Fruit fly (Drosophila melanogaster) whole organism, wandering third instar larva: ENCODE results near the gene CG15822.
A peak's percentile ranks its signal among the peaks of the same experiment; 100 is the strongest.

Experiments used
- CrebA ChIP-seq: fragments of 200-800 bp; sonication (Bioruptor generic); optimal IDR thresholded peaks from 2 replicates; lab custom pipeline; 2016; ENCODE audit warnings: missing biosample characterization, mild to moderate bottlenecking, missing genetic modification characterization, borderline replicate concordance
- Dfd ChIP-seq: fragments of >200 bp; optimal IDR thresholded peaks from 2 replicates; lab custom pipeline; 2017; ENCODE audit warnings: missing biosample characterization, missing genetic modification characterization
- HLH106 ChIP-seq: fragments of 200-800 bp; optimal IDR thresholded peaks from 3 replicates; lab custom pipeline; 2019; ENCODE audit warnings: missing biosample characterization, mild to moderate bottlenecking, missing genetic modification characterization, moderate library complexity
- N ChIP-seq: fragments of >200 bp; optimal IDR thresholded peaks from 2 replicates; lab custom pipeline; 2018; ENCODE audit warnings: missing biosample characterization, missing external identifiers, missing genetic modification characterization
- dl ChIP-seq, 2 experiments: fragments of 175-275, 200-275 bp in 1 of 2; fragments of 200-275 bp in 1 of 2; sonication (Bioruptor generic); optimal IDR thresholded peaks; lab custom pipeline; 2018; ENCODE audit warnings: mild to moderate bottlenecking in 2 of 2, missing biosample characterization in 2 of 2, missing genetic modification characterization in 2 of 2, moderate library complexity in 2 of 2; ENCODE audit not compliant: partially characterized antibody in 2 of 2, insufficient read depth in 1 of 2
- dmrt93B ChIP-seq: fragments of 200-800 bp; sonication (Bioruptor generic); optimal IDR thresholded peaks from 2 replicates; lab custom pipeline; 2018; ENCODE audit warnings: missing biosample characterization, mild to moderate bottlenecking, missing genetic modification characterization
- fru ChIP-seq: fragments of 200-800 bp; sonication (Bioruptor generic); optimal IDR thresholded peaks from 3 replicates; lab custom pipeline; 2016; ENCODE audit warnings: missing biosample characterization, mild to moderate bottlenecking, missing genetic modification characterization
- h ChIP-seq: fragments of 200-800 bp; sonication (Bioruptor generic); optimal IDR thresholded peaks from 3 replicates; lab custom pipeline; 2016; ENCODE audit warnings: missing biosample characterization, mild to moderate bottlenecking, missing genetic modification characterization
- lola ChIP-seq: fragments of >200 bp; optimal IDR thresholded peaks from 2 replicates; lab custom pipeline; 2017; ENCODE audit warnings: missing biosample characterization, missing genetic modification characterization
- pan ChIP-seq: fragments of >200 bp; optimal IDR thresholded peaks from 2 replicates; lab custom pipeline; 2017
- psq ChIP-seq: fragments of 200-800 bp; sonication (Bioruptor generic); optimal IDR thresholded peaks from 3 replicates; lab custom pipeline; 2017; ENCODE audit warnings: missing biosample characterization, mild to moderate bottlenecking, missing genetic modification characterization, moderate library complexity

- no peak for TF ChIP-seq dmrt93B (GFP tag; lab: Kevin White, UChicago)
- peak; percentile 24 for TF ChIP-seq h (GFP tag; lab: Kevin White, UChicago)
- TF ChIP-seq lola (GFP tag; lab: Kevin White, UChicago) = no peak
- TF ChIP-seq pan = no peak
- TF ChIP-seq Dfd = no peak
- no peak for TF ChIP-seq N (GFP tag; lab: Kevin White, UChicago)
- TF ChIP-seq HLH106 (tag; lab: Kevin White, UChicago) = no peak
- no peak for TF ChIP-seq fru
- TF ChIP-seq dl (GFP tag; optimal IDR thresholded peaks at IDR 0.05; lab: Kevin White, UChicago; ENCODE audit: insufficient read depth in 1 of 2, partially characterized antibody in 2 of 2) = no peak
- TF ChIP-seq CrebA = no peak
- no peak for TF ChIP-seq psq
Measured at dm6 chr3L:2158689-2159310, 4.9 kb downstream of the CG15822 start.
